Worm (Caenorhabditis elegans) whole organism, midembryonic: ENCODE results near the gene F15G9.2.

Source experiments
- T22C8.4 ChIP-seq: fragments of 200-800 bp; sonication (Bioruptor generic); IDR thresholded peaks from 2 replicates; pipeline ENCODE4 v1.3.6; 2022; ENCODE audit warnings: missing genetic modification characterization, missing compliant biosample characterization
- cog-1 ChIP-seq: sonication (generic microtip); optimal IDR thresholded peaks from 2 replicates; lab custom pipeline; 2016; ENCODE audit warnings: missing genetic modification characterization, missing compliant biosample characterization
- flt-1 ChIP-seq: fragments of 200-800 bp; sonication (Bioruptor generic); IDR thresholded peaks from 2 replicates; pipeline ENCODE4 v1.3.6; 2022; ENCODE audit warnings: missing genetic modification characterization, missing compliant biosample characterization
- klf-2 ChIP-seq: fragments of 200-800 bp; sonication (Bioruptor generic); conservative IDR thresholded peaks from 2 replicates; pipeline ENCODE4 v1.3.6; 2022; ENCODE audit warnings: missing genetic modification reagents, missing genetic modification characterization, missing compliant biosample characterization
- med-1 ChIP-seq: sonication (generic microtip); optimal IDR thresholded peaks from 2 replicates; lab custom pipeline; 2017; ENCODE audit warnings: missing genetic modification characterization, mild to moderate bottlenecking, missing compliant biosample characterization, antibody characterized with exemption, missing genetic modification reagents; ENCODE audit not compliant: insufficient read depth
- ref-1 ChIP-seq: fragments of 200-800 bp; sonication (Bioruptor generic); conservative IDR thresholded peaks from 2 replicates; pipeline ENCODE4 v1.3.6; 2022; ENCODE audit warnings: missing genetic modification reagents, missing genetic modification characterization, missing compliant biosample characterization
- tab-1 ChIP-seq: fragments of 200-800 bp; sonication (Bioruptor generic); IDR thresholded peaks from 2 replicates; pipeline ENCODE4 v1.3.6; 2022; ENCODE audit warnings: missing genetic modification characterization, missing compliant biosample characterization
- ztf-23 ChIP-seq: fragments of 200-800 bp; sonication (Bioruptor generic); IDR thresholded peaks from 2 replicates; pipeline ENCODE4 v1.3.6; 2022; ENCODE audit warnings: missing genetic modification reagents, missing genetic modification characterization, missing compliant biosample characterization
- ztf-29 ChIP-seq: fragments of 200-800 bp; sonication (Bioruptor generic); IDR thresholded peaks from 2 replicates; pipeline ENCODE4 v1.3.6; 2022; ENCODE audit warnings: missing genetic modification reagents, missing genetic modification characterization, missing compliant biosample characterization

F15G9.2 gene

ce11 chrX:9709462-9709861 is 4.1 kb downstream of the F15G9.2 start, which contains the start of gene F15G9.6:
F15G9.6 (plus strand) TSS chrX:9709762.
- TF ChIP-seq cog-1 (tag; lab: Kevin White, UChicago), result no peak
- TF ChIP-seq flt-1, result no peak
- no peak for TF ChIP-seq med-1 (GFP tag; lab: Kevin White, UChicago)
- no peak for TF ChIP-seq tab-1 (GFP tag; lab: Robert Waterston, UW)
- TF ChIP-seq ref-1 (GFP tag; lab: Robert Waterston, UW), result no peak
- no peak for TF ChIP-seq T22C8.4 (GFP tag; lab: Robert Waterston, UW)
- TF ChIP-seq ztf-29 (GFP tag; lab: Robert Waterston, UW), result no peak
- TF ChIP-seq klf-2, result no peak
- no peak for TF ChIP-seq ztf-23

DNA sequence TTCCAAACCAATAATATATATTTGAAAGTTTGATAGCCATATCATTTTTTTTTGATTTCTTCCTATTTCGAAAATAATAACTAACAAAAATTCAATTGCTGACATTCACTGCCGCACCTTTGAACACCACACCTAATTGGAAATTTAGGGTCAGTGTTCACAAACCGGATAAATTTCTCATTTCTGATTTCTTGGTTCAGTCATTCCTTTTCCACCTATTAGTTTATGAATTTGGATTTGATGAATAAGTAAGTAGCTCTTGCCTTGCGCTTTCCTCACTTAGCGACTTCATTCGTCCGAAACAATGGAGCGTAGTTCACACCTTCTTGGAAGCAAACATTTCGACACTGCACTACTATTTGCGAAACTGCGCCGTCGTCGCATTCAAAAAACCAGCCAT is 7.4 kb downstream of the F15G9.2 start, which contains the start of gene F15G9.1:
Gene F15G9.1, plus strand, starts transcription at position 301 of the 400 bp plus-strand sequence.
- no peak for TF ChIP-seq T22C8.4 (GFP tag; lab: Robert Waterston, UW)
- no peak for TF ChIP-seq cog-1 (tag; lab: Kevin White, UChicago)
- no peak for TF ChIP-seq med-1 (GFP tag; lab: Kevin White, UChicago)
- no peak for TF ChIP-seq flt-1
- TF ChIP-seq ztf-23, result no peak
- TF ChIP-seq klf-2, result no peak
- TF ChIP-seq tab-1 (GFP tag; lab: Robert Waterston, UW), result no peak
- no peak for TF ChIP-seq ztf-29 (GFP tag; lab: Robert Waterston, UW)
- TF ChIP-seq ref-1 (GFP tag; lab: Robert Waterston, UW), result no peak

DNA sequence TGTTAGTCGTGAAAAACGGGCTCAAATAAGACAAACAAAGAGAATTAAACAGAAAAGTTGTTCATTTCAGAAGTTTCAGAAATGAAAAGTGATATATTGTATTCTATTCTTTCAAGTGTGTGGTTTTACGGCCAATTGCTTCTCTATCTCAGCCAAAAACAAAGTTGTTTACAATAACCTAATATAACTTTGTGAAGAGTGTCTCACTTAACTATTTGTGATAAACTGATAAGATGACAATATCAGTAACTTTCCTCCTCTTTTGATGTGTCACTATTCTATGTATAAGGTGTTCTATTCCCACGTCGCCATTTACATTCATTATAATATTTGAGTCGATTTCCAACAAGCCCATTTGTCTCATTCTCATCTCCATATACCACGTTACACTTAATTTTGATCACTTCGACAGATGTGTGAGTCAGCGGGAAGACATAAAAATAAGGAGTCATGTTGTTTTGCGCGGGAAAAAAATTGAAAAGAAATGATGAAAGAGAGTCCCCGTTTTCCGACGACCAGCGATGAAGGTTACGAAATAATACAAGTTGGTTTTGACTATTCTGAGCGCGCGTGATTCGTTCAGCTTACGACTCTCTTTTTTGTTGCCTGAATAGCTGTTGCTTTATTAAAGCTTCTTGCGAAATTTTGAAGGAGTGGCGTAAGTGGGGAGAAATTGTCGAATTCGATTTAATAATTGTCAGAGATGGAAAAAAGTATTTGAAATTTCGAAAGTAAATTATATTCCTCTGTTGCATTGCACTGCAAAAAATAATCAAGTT is 8.1 kb downstream of the F15G9.2 start:
- TF ChIP-seq flt-1, result no peak
- no peak for TF ChIP-seq tab-1 (GFP tag; lab: Robert Waterston, UW)
- TF ChIP-seq ztf-23, result no peak
- TF ChIP-seq ref-1 (GFP tag; lab: Robert Waterston, UW), result no peak

- TF ChIP-seq klf-2 (no peak), cog-1 (tag; lab: Kevin White, UChicago) (no peak), ztf-23 (no peak), flt-1 (no peak), ztf-29 (GFP tag; lab: Robert Waterston, UW) (no peak), tab-1 (GFP tag; lab: Robert Waterston, UW) (no peak), ref-1 (GFP tag; lab: Robert Waterston, UW) (no peak), T22C8.4 (GFP tag; lab: Robert Waterston, UW) (no peak), med-1 (GFP tag; lab: Kevin White, UChicago) (no peak)
Measured at ce11 chrX:9702790-9703189, 10.7 kb downstream of the F15G9.2 start.

- TF ChIP-seq ztf-29 (GFP tag; lab: Robert Waterston, UW), result no peak
- no peak for TF ChIP-seq ztf-23
- no peak for TF ChIP-seq flt-1
- no peak for TF ChIP-seq cog-1 (tag; lab: Kevin White, UChicago)
- TF ChIP-seq med-1 (GFP tag; lab: Kevin White, UChicago), result no peak
- no peak for TF ChIP-seq T22C8.4 (GFP tag; lab: Robert Waterston, UW)
- no peak for TF ChIP-seq klf-2
- TF ChIP-seq tab-1 (GFP tag; lab: Robert Waterston, UW), result no peak
- no peak for TF ChIP-seq ref-1 (GFP tag; lab: Robert Waterston, UW)
Measured at ce11 chrX:9698359-9698758, 15.2 kb downstream of the F15G9.2 start, which contains the start of gene dyf-7. dyf-7 (plus strand) TSS chrX:9698659.

DNA sequence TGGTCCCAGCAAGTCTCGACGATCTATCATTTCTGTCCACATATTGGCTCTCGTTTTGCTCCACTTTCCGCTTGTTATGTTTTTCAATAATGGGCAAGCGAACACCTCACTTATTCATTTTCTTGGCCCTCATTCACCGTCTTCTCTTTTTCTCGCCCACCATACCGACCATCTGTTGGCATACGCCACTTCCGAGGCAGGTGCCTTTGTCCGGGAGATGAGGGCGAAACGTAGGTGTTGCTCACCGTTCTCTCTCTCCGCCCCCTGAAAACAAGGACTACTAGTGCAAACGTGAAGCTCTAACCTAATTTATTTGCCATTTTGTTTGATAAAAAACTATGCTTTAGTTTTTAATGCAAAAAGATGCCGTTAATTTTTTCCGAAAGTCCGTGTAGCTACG is 15.9 kb downstream of the F15G9.2 start:
- TF ChIP-seq med-1 (GFP tag; lab: Kevin White, UChicago) (no peak), flt-1 (no peak), ref-1 (GFP tag; lab: Robert Waterston, UW) (no peak)

DNA sequence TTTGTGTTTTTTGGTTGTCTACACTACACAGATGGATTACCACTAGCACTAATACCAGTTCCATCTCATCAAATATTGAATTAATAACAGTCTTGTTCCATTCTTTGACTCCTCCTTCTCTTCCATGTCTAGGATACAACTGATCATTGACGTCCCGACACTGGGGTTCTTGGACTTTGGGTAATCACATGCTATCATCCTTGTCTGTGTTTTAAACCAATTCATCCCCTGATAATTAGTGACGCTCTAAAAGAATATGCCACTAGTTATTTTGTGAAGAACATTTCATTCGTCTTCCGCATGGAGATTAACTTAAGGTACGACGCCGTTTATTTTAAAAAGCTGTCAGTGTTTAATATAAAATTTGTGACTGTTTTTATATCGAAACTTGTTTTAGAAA is 23.1 kb downstream of the F15G9.2 start, which contains the start of gene npr-18:
Gene npr-18, plus strand, starts transcription at position 301 of the 400 bp plus-strand sequence.
- TF ChIP-seq flt-1, result no peak
- TF ChIP-seq tab-1 (GFP tag; lab: Robert Waterston, UW), result no peak
- TF ChIP-seq klf-2, result no peak
- TF ChIP-seq ref-1 (GFP tag; lab: Robert Waterston, UW), result no peak
- TF ChIP-seq med-1 (GFP tag; lab: Kevin White, UChicago), result no peak
- TF ChIP-seq ztf-29 (GFP tag; lab: Robert Waterston, UW), result no peak
- TF ChIP-seq T22C8.4 (GFP tag; lab: Robert Waterston, UW), result no peak
- TF ChIP-seq cog-1 (tag; lab: Kevin White, UChicago), result no peak

DNA sequence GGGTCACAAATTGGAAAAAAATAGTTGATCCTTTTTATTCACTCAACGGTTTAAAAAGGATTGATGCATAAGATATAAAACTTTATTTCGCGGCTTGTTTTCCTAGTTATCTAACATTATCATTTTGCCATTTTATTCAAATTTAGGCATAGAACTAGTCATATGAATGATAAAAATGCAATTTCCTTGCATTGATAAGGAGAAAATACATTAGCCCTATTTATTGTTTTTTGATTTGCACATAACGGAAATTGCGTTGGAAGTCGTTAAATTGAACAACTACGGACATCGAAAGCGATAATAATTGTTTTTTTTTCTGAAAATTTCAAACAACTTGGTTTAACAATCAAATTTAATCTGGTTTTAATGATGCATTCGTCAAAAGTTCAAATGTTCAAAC is 26.2 kb downstream of the F15G9.2 start:
- no peak for TF ChIP-seq klf-2

DNA sequence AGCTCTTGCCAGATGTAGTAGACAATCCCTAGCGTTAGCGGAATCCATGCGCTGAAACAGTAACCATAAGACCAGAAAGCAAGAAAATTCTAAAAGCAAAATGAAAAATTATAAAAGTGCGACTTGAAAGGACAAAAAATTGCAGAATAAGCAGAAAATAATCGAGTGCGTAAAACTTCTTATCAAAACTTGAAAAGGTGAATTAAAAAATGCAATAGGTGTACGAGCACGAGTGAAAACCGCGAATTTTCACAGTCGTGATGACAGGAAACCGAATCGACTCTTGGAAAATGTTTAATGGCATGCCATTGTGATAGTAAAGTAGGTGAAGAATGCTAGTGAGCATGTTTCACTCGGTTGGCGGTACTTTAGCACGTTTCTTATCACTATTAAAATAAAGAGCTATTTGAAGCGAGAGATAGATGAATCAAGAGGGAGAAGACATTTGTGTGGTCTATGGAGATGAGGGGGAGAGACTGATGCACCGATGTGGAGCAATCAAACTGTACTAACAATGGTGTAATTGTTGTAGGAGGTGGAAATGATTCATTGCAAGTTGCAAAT is 33.3 kb downstream of the F15G9.2 start, which contains the start of gene ifp-1:
Gene ifp-1, minus strand, starts transcription at position 51 of the 564 bp plus-strand sequence.
- TF ChIP-seq ztf-23 (no peak), ref-1 (GFP tag; lab: Robert Waterston, UW) (no peak), klf-2 (no peak), flt-1 (no peak), ztf-29 (GFP tag; lab: Robert Waterston, UW) (no peak), tab-1 (GFP tag; lab: Robert Waterston, UW) (no peak), med-1 (GFP tag; lab: Kevin White, UChicago) (no peak)

DNA sequence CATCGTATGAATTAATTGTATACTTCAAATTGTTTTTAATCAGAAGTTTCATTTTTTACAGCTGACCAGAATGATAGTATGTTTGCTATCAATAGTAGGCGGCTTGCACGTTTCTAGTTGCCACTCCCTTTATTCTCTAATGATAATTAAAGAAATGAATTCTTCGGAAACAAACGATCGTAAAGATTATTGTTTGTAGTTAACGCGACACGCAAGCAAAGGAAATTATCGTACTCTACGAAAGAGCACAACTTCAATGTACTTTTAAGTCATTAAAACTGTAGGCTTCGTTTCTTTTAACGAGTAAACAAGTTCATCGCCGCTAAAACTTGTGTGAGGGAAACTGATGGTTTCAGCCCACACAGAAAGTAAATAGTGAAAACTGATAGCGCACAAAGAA is 34.1 kb downstream of the F15G9.2 start:
- TF ChIP-seq cog-1 (tag; lab: Kevin White, UChicago), result no peak
- no peak for TF ChIP-seq ztf-29 (GFP tag; lab: Robert Waterston, UW)
- TF ChIP-seq flt-1, result no peak
- no peak for TF ChIP-seq tab-1 (GFP tag; lab: Robert Waterston, UW)
- no peak for TF ChIP-seq med-1 (GFP tag; lab: Kevin White, UChicago)
- no peak for TF ChIP-seq ztf-23
- TF ChIP-seq T22C8.4 (GFP tag; lab: Robert Waterston, UW), result no peak
- no peak for TF ChIP-seq klf-2
- no peak for TF ChIP-seq ref-1 (GFP tag; lab: Robert Waterston, UW)
